Worm (Caenorhabditis elegans): ENCODE results near the gene srd-38.

The srd-38 gene

ce11 chrX:13264550-13264949 is 27.1 kb upstream of the srd-38 start:
- TF ChIP-seq nhr-25 (tag; optimal IDR thresholded peaks at IDR 0.05) (no peak), skn-1 (tag; optimal IDR thresholded peaks at IDR 0.05) (peak; percentile 17), lin-39 (tag; optimal IDR thresholded peaks at IDR 0.05) (peak; percentile 36), daf-12 (tag; optimal IDR thresholded peaks at IDR 0.05) (no peak), fos-1 (tag; optimal IDR thresholded peaks at IDR 0.05) (no peak), mdl-1 (tag; optimal IDR thresholded peaks at IDR 0.05) (no peak), tbx-2 (tag; optimal IDR thresholded peaks at IDR 0.05) (peak; percentile 52), nhr-77 (tag; optimal IDR thresholded peaks at IDR 0.05) (no peak), mml-1 (tag; optimal IDR thresholded peaks at IDR 0.05) (no peak), nhr-43 (tag; optimal IDR thresholded peaks at IDR 0.05; ENCODE audit: poor library complexity, severe bottlenecking) (peak; percentile 48), jun-1 (tag; optimal IDR thresholded peaks at IDR 0.05) (peak; percentile 55), ceh-16 (tag; optimal IDR thresholded peaks at IDR 0.05) (no peak), aly-2 (tag; optimal IDR thresholded peaks at IDR 0.05) (no peak), unc-39 (tag; optimal IDR thresholded peaks at IDR 0.05) (no peak), ztf-4 (tag; optimal IDR thresholded peaks at IDR 0.05) (no peak), nhr-67 (tag; optimal IDR thresholded peaks at IDR 0.05) (no peak), ZK546.5 (tag; optimal IDR thresholded peaks at IDR 0.05) (no peak), ceh-82 (tag; optimal IDR thresholded peaks at IDR 0.05) (peak; percentile 34), elt-3 (tag; optimal IDR thresholded peaks at IDR 0.05) (no peak), elt-1 (tag; optimal IDR thresholded peaks at IDR 0.05) (no peak), eor-1 (tag; optimal IDR thresholded peaks at IDR 0.05) (no peak), nfya-1 (tag; optimal IDR thresholded peaks at IDR 0.05; ENCODE audit: insufficient read depth) (no peak), ceh-28 (tag; optimal IDR thresholded peaks at IDR 0.05) (no peak), R02D3.7 (tag; optimal IDR thresholded peaks at IDR 0.05) (no peak), zag-1 (tag; optimal IDR thresholded peaks at IDR 0.05) (no peak), sea-2 (GFP tag; optimal IDR thresholded peaks at IDR 0.05) (no peak), pha-4 (tag; optimal IDR thresholded peaks at IDR 0.05) (peak; percentile 57), hmg-11 (tag; optimal IDR thresholded peaks at IDR 0.05) (peak; percentile 84), lsy-12 (tag; optimal IDR thresholded peaks at IDR 0.05) (peak; percentile 55), ama-1 (optimal IDR thresholded peaks at IDR 0.05) (no peak), elt-2 (tag; optimal IDR thresholded peaks at IDR 0.05) (peak; percentile 49), pqm-1 (tag; optimal IDR thresholded peaks at IDR 0.05) (no peak), egl-5 (tag; optimal IDR thresholded peaks at IDR 0.05) (no peak), fkh-10 (GFP tag; optimal IDR thresholded peaks at IDR 0.05) (peak; percentile 23), lin-15B (tag; optimal IDR thresholded peaks at IDR 0.05) (no peak), nhr-23 (tag; optimal IDR thresholded peaks at IDR 0.05) (peak; percentile 19), nhr-76 (tag; optimal IDR thresholded peaks at IDR 0.05) (no peak), unc-62 (GFP tag; optimal IDR thresholded peaks at IDR 0.05) (peak; percentile 2), fkh-2 (tag; optimal IDR thresholded peaks at IDR 0.05) (no peak), egl-27 (tag; optimal IDR thresholded peaks at IDR 0.05) (no peak), nhr-11 (tag; optimal IDR thresholded peaks at IDR 0.05) (no peak), ceh-9 (tag; optimal IDR thresholded peaks at IDR 0.05) (no peak), nhr-28 (tag; optimal IDR thresholded peaks at IDR 0.05) (no peak), nhr-12 (tag; optimal IDR thresholded peaks at IDR 0.05) (no peak), ztf-11 (tag; optimal IDR thresholded peaks at IDR 0.05) (no peak), nhr-237 (tag; optimal IDR thresholded peaks at IDR 0.05) (no peak), snpc-4 (tag; optimal IDR thresholded peaks at IDR 0.05) (no peak)

ce11 chrX:13267230-13267629 is 24.4 kb upstream of the srd-38 start, which contains the start of gene cyp-14A1:
cyp-14A1 (minus strand) TSS chrX:13267355.
- TF ChIP-seq pha-4 (tag; optimal IDR thresholded peaks at IDR 0.05), result no peak
- peak; percentile 26 for TF ChIP-seq nhr-23 (tag; optimal IDR thresholded peaks at IDR 0.05)
- TF ChIP-seq ceh-9 (tag; optimal IDR thresholded peaks at IDR 0.05), result no peak
- no peak for TF ChIP-seq mml-1 (tag; optimal IDR thresholded peaks at IDR 0.05)
- TF ChIP-seq nhr-43 (tag; optimal IDR thresholded peaks at IDR 0.05; ENCODE audit: poor library complexity, severe bottlenecking), result no peak
- no peak for TF ChIP-seq daf-12 (tag; optimal IDR thresholded peaks at IDR 0.05)
- TF ChIP-seq tbx-2 (tag; optimal IDR thresholded peaks at IDR 0.05), result no peak
- no peak for TF ChIP-seq elt-2 (tag; optimal IDR thresholded peaks at IDR 0.05)
- TF ChIP-seq egl-27 (tag; optimal IDR thresholded peaks at IDR 0.05), result no peak
